Worm (Caenorhabditis elegans) whole organism, L3 larva: ENCODE results near the gene tat-6.

Source experiments
- ceh-82 ChIP-seq: fragments of 150-350 bp; optimal IDR thresholded peaks from 2 replicates; lab custom pipeline; 2014; ENCODE audit warnings: missing biosample characterization, missing genetic modification characterization
- egl-27 ChIP-seq: sonication (generic microtip); optimal IDR thresholded peaks from 4 replicates; lab custom pipeline; 2017; ENCODE audit warnings: missing biosample characterization, missing genetic modification reagents, missing genetic modification characterization
- hmg-11 ChIP-seq: sonication (generic microtip); optimal IDR thresholded peaks from 2 replicates; lab custom pipeline; 2016; ENCODE audit warnings: missing genetic modification characterization, missing compliant biosample characterization
- nhr-11 ChIP-seq: fragments of 150-350 bp; optimal IDR thresholded peaks from 2 replicates; lab custom pipeline; 2014; ENCODE audit warnings: missing biosample characterization, missing genetic modification characterization
- nhr-23 ChIP-seq: fragments of 150-350 bp; optimal IDR thresholded peaks from 2 replicates; lab custom pipeline; 2014; ENCODE audit warnings: missing biosample characterization, missing genetic modification reagents, missing genetic modification characterization
- nhr-237 ChIP-seq: fragments of 150-350 bp; optimal IDR thresholded peaks from 2 replicates; lab custom pipeline; 2014; ENCODE audit warnings: missing biosample characterization, missing genetic modification characterization
- nhr-25 ChIP-seq: sonication (generic microtip); optimal IDR thresholded peaks from 2 replicates; lab custom pipeline; 2017; ENCODE audit warnings: missing biosample characterization, missing genetic modification characterization
- nhr-76 ChIP-seq: fragments of 150-350 bp; sonication (generic microtip); optimal IDR thresholded peaks from 5 replicates; lab custom pipeline; 2014; ENCODE audit warnings: missing biosample characterization, missing genetic modification characterization
- snpc-4 ChIP-seq: fragments of 150-350 bp; optimal IDR thresholded peaks from 2 replicates; lab custom pipeline; 2014; ENCODE audit warnings: missing biosample characterization, missing genetic modification characterization
- unc-39 ChIP-seq: sonication (generic microtip); optimal IDR thresholded peaks from 4 replicates; lab custom pipeline; 2017; ENCODE audit warnings: missing biosample characterization, missing genetic modification characterization
- ztf-11 ChIP-seq: fragments of 150-350 bp; optimal IDR thresholded peaks from 2 replicates; lab custom pipeline; 2014; ENCODE audit warnings: missing biosample characterization, missing genetic modification characterization
- ztf-4 ChIP-seq: fragments of 150-350 bp; optimal IDR thresholded peaks from 2 replicates; lab custom pipeline; 2014; ENCODE audit warnings: missing biosample characterization, missing genetic modification characterization

DNA sequence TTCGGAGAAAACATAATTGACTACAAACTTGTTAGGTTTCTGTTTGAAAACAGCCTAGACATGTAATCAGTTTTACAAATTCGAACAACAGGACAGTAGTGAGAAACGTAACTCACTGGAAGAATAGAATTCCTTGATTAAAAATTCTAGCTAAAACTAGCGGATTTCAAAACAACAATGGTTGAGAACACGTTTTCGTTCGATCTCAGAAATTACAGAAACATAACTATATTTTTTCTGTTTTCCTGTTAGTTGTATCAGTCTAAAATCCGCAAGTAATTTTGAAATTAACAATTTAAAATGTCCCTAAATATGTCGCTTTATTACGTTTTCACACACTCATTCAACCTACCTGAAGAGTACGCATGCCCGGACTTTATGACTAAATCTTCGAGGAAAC is 42.6 kb upstream of the tat-6 start, which contains the start of gene srt-8:
- TF ChIP-seq nhr-23 (tag; lab: Kevin White, UChicago), result no peak
- no peak for TF ChIP-seq ztf-11 (tag; lab: Kevin White, UChicago)
- no peak for TF ChIP-seq nhr-11 (tag; lab: Kevin White, UChicago)
- no peak for TF ChIP-seq ztf-4 (tag; lab: Kevin White, UChicago)
- no peak for TF ChIP-seq egl-27 (tag; lab: Kevin White, UChicago)
- TF ChIP-seq snpc-4 (tag; lab: Kevin White, UChicago), result no peak
- no peak for TF ChIP-seq nhr-25 (tag; lab: Kevin White, UChicago)
- no peak for TF ChIP-seq unc-39 (tag; lab: Kevin White, UChicago)
- no peak for TF ChIP-seq nhr-76 (tag; lab: Kevin White, UChicago)
- TF ChIP-seq nhr-237 (tag; lab: Kevin White, UChicago), result no peak
- no peak for TF ChIP-seq hmg-11 (tag; lab: Kevin White, UChicago)
- TF ChIP-seq ceh-82 (tag; lab: Kevin White, UChicago), result no peak
